Fruit fly (Drosophila melanogaster) whole organism, adult: ENCODE measurements around the gene CG13359.

Experiments used
- CG11617 ChIP-seq: fragments of 200-800 bp; sonication (Bioruptor generic); optimal IDR thresholded peaks from 2 replicates; lab custom pipeline; 2017; ENCODE audit warnings: mild to moderate bottlenecking, missing biosample characterization, missing genetic modification reagents, missing genetic modification characterization
- CG12768 ChIP-seq: fragments of 200-800 bp; sonication (Bioruptor generic); optimal IDR thresholded peaks from 2 replicates; lab custom pipeline; 2017; ENCODE audit warnings: missing biosample characterization, missing genetic modification characterization, mild to moderate bottlenecking, moderate library complexity, missing genetic modification reagents
- CG14711 ChIP-seq: fragments of 200-800 bp; sonication (Bioruptor generic); optimal IDR thresholded peaks from 2 replicates; lab custom pipeline; 2018; ENCODE audit warnings: missing biosample characterization, mild to moderate bottlenecking, missing genetic modification characterization, moderate library complexity
- CG1620 ChIP-seq: fragments of 200-800 bp; sonication (Bioruptor generic); optimal IDR thresholded peaks from 2 replicates; lab custom pipeline; 2016; ENCODE audit warnings: missing biosample characterization, missing genetic modification characterization
- CG33017 ChIP-seq: fragments of 200-800 bp; sonication (Bioruptor generic); optimal IDR thresholded peaks from 2 replicates; lab custom pipeline; 2018; ENCODE audit warnings: missing biosample characterization, mild to moderate bottlenecking, missing genetic modification characterization, moderate library complexity
- CG5204 ChIP-seq: fragments of 200-800 bp; sonication (Bioruptor generic); optimal IDR thresholded peaks from 2 replicates; lab custom pipeline; 2016; ENCODE audit warnings: missing biosample characterization, missing genetic modification characterization
- CG7045 ChIP-seq: fragments of 200-800 bp; sonication (Bioruptor generic); optimal IDR thresholded peaks from 2 replicates; lab custom pipeline; 2017; ENCODE audit warnings: missing biosample characterization, mild to moderate bottlenecking, missing genetic modification characterization
- CG7101 ChIP-seq: fragments of 200-800 bp; sonication (Bioruptor generic); optimal IDR thresholded peaks from 2 replicates; lab custom pipeline; 2018; ENCODE audit warnings: missing biosample characterization, mild to moderate bottlenecking, missing genetic modification characterization, moderate library complexity
- Clk ChIP-seq: fragments of 200-800 bp; sonication (Bioruptor generic); optimal IDR thresholded peaks from 2 replicates; lab custom pipeline; 2017; ENCODE audit warnings: missing biosample characterization, missing genetic modification characterization
- Crg-1 ChIP-seq: fragments of 200-800 bp; sonication (Bioruptor generic); optimal IDR thresholded peaks from 2 replicates; lab custom pipeline; 2016; ENCODE audit warnings: missing biosample characterization, missing genetic modification characterization
- Hr96 ChIP-seq: fragments of 200-800 bp; sonication (Bioruptor generic); optimal IDR thresholded peaks from 2 replicates; lab custom pipeline; 2016; ENCODE audit warnings: missing biosample characterization, missing genetic modification characterization
- Mnt ChIP-seq: fragments of 200-800 bp; sonication (Bioruptor generic); optimal IDR thresholded peaks from 2 replicates; lab custom pipeline; 2016; ENCODE audit warnings: missing biosample characterization, mild to moderate bottlenecking, missing genetic modification characterization
- bab1 ChIP-seq: fragments of 200-800 bp; sonication (Bioruptor generic); optimal IDR thresholded peaks from 3 replicates; lab custom pipeline; 2019; ENCODE audit warnings: missing biosample characterization, mild to moderate bottlenecking, missing genetic modification characterization, moderate library complexity
- cic ChIP-seq: fragments of 200-800 bp; sonication (Bioruptor generic); optimal IDR thresholded peaks from 2 replicates; lab custom pipeline; 2017; ENCODE audit warnings: missing biosample characterization, mild to moderate bottlenecking, missing genetic modification characterization, moderate library complexity
- cnc ChIP-seq, 2 experiments: fragments of >200 bp; optimal IDR thresholded peaks; 2 replicates each; lab custom pipeline; 2017
- kay ChIP-seq: fragments of 200-800 bp; sonication (Bioruptor generic); peaks from one replicate; lab custom pipeline; 2016; ENCODE audit warnings: missing biosample characterization, missing genetic modification characterization, borderline replicate concordance
- ovo ChIP-seq: fragments of 200-800 bp; sonication (Bioruptor generic); optimal IDR thresholded peaks from 2 replicates; lab custom pipeline; 2016; ENCODE audit warnings: missing biosample characterization, missing genetic modification characterization
- pad ChIP-seq: fragments of 200-800 bp; sonication (Bioruptor generic); optimal IDR thresholded peaks from 3 replicates; lab custom pipeline; 2017; ENCODE audit warnings: missing biosample characterization, missing genetic modification characterization, mild to moderate bottlenecking, moderate library complexity, missing genetic modification reagents
- tj ChIP-seq: fragments of 200-800 bp; sonication (Bioruptor generic); optimal IDR thresholded peaks from 3 replicates; lab custom pipeline; 2017; ENCODE audit warnings: missing biosample characterization, mild to moderate bottlenecking, missing genetic modification characterization, moderate library complexity
- toe ChIP-seq: fragments of 200-800 bp; sonication (Bioruptor generic); optimal IDR thresholded peaks from 2 replicates; lab custom pipeline; 2016; ENCODE audit warnings: missing biosample characterization, missing genetic modification characterization

The CG13359 gene

DNA sequence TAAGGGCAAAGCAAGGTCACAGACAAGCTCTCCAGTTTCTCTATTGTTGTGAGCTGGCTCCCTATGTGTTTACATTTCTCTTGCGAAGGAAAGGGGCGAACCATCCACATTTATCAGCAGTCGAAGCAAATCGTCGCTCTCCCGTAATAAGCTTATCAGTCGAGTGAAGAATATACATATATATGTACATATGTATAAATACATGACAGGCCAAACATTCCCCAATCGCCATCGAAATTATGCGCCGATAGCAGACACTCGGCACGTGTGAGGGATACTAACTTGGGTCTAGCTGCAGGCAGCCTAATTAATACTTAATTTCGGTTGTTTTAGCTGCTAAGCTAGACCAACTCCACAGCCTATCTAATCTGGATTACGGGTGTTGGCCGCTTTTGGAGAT, 46.4 kb downstream of the CG13359 start:
- TF ChIP-seq Mnt (GFP tag; lab: Kevin White, UChicago) (no peak), CG7045 (no peak), cic (no peak), CG5204 (GFP tag; lab: Kevin White, UChicago) (no peak), kay (GFP tag; lab: Kevin White, UChicago) (no peak), CG14711 (no peak), CG7101 (no peak), toe (GFP tag; lab: Kevin White, UChicago) (no peak), Clk (GFP tag; lab: Kevin White, UChicago) (no peak), CG1620 (no peak), CG12768 (no peak), Hr96 (GFP tag; lab: Kevin White, UChicago) (no peak)

dm6 chrX:755642-756332, 47.5 kb downstream of the CG13359 start:
- TF ChIP-seq Clk (GFP tag; lab: Kevin White, UChicago) (peak; percentile 34), CG7045 (peak; percentile 72), CG14711 (peak; percentile 83), toe (GFP tag; lab: Kevin White, UChicago) (peak; percentile 53), Crg-1 (peak; percentile 46), CG1620 (peak; percentile 46), CG33017 (tag; lab: Kevin White, UChicago) (peak; percentile 85), Hr96 (GFP tag; lab: Kevin White, UChicago) (peak; percentile 82), CG12768 (peak; percentile 74), pad (peak; percentile 79), CG11617 (GFP tag; lab: Kevin White, UChicago) (peak; percentile 68), CG5204 (GFP tag; lab: Kevin White, UChicago) (peak; percentile 76), CG7101 (peak; percentile 88), cic (peak; percentile 66), bab1 (peak; percentile 47), tj (peak; percentile 51), Mnt (GFP tag; lab: Kevin White, UChicago) (peak; percentile 82), kay (GFP tag; lab: Kevin White, UChicago) (no peak), cnc (optimal IDR thresholded peaks at IDR 0.05; lab: Kevin White, UChicago) (no peak), ovo (GFP tag; lab: Kevin White, UChicago) (peak; percentile 51)

DNA sequence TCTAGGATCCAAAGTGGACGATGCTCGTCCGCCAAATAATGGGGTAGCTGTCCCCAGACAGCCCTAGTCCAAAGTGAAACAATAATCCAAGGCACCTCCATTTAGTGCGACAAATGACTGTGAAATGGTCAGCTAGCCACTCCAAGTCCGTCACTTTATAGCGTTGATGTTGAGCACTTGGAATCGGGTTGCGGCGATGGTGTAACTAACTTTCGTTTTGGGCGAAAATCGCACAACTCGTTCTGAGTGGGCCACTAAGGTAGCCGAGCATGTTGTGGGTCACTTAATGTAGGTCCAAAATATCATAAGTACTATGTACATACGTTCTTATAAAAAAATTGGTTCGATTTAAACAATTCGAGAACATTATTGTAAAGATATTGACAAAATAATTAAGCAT, 49.7 kb downstream of the CG13359 start, which contains the start of gene CG13361:
Gene CG13361 (minus strand): TSS at position 101 of the 400 bp plus-strand sequence.
- TF ChIP-seq CG7045: no peak
- TF ChIP-seq CG11617 (GFP tag; lab: Kevin White, UChicago): no peak
- no peak for TF ChIP-seq ovo (GFP tag; lab: Kevin White, UChicago)
- no peak for TF ChIP-seq bab1
- no peak for TF ChIP-seq cnc (optimal IDR thresholded peaks at IDR 0.05; lab: Kevin White, UChicago)
- TF ChIP-seq CG7101: no peak
- TF ChIP-seq CG14711: no peak
- no peak for TF ChIP-seq cic
- no peak for TF ChIP-seq kay (GFP tag; lab: Kevin White, UChicago)
- TF ChIP-seq Clk (GFP tag; lab: Kevin White, UChicago): no peak
- no peak for TF ChIP-seq CG5204 (GFP tag; lab: Kevin White, UChicago)
- no peak for TF ChIP-seq Crg-1
- TF ChIP-seq Hr96 (GFP tag; lab: Kevin White, UChicago): no peak
